Fruit fly (Drosophila melanogaster) whole organism, embryonic: ENCODE data around the gene Ac78C.

Experiments used
- Atf-2 ChIP-seq: fragments of 200-800 bp; sonication (Bioruptor generic); optimal IDR thresholded peaks from 2 replicates; lab custom pipeline; 2016; ENCODE audit warnings: missing biosample characterization, missing genetic modification characterization
- Atf3 ChIP-seq: fragments of 200-800 bp; sonication (Bioruptor generic); optimal IDR thresholded peaks from 3 replicates; lab custom pipeline; 2016; ENCODE audit warnings: missing biosample characterization, missing genetic modification characterization
- B-H2 ChIP-seq: fragments of 200-800 bp; sonication (Bioruptor generic); optimal IDR thresholded peaks from 2 replicates; lab custom pipeline; 2018; ENCODE audit warnings: missing biosample characterization, mild to moderate bottlenecking, missing genetic modification characterization
- Blimp-1 ChIP-seq: fragments of 200-800 bp; sonication (Bioruptor generic); optimal IDR thresholded peaks from 3 replicates; lab custom pipeline; 2018; ENCODE audit warnings: missing biosample characterization, missing genetic modification characterization, mild to moderate bottlenecking, moderate library complexity, missing genetic modification reagents
- CG10274 ChIP-seq: fragments of 200-800 bp; sonication (Bioruptor generic); optimal IDR thresholded peaks from 3 replicates; lab custom pipeline; 2017; ENCODE audit warnings: missing biosample characterization, mild to moderate bottlenecking, missing genetic modification characterization
- CG10321 ChIP-seq: fragments of 200-800 bp; sonication (Bioruptor generic); IDR thresholded peaks from 2 replicates; pipeline ENCODE4 v1.3.6; 2022; ENCODE audit warnings: missing biosample characterization, missing genetic modification characterization
- CG10543 ChIP-seq: fragments of 200-800 bp; sonication (Bioruptor generic); optimal IDR thresholded peaks from 3 replicates; lab custom pipeline; 2017; ENCODE audit warnings: missing biosample characterization, mild to moderate bottlenecking, missing genetic modification characterization, moderate library complexity
- CG11504 ChIP-seq: fragments of 200-800 bp; sonication (Bioruptor generic); optimal IDR thresholded peaks from 3 replicates; lab custom pipeline; 2019; ENCODE audit warnings: missing biosample characterization, mild to moderate bottlenecking, missing genetic modification characterization, moderate library complexity
- CG14965 ChIP-seq: fragments of 200-800 bp; sonication (Bioruptor generic); optimal IDR thresholded peaks from 2 replicates; lab custom pipeline; 2016; ENCODE audit warnings: missing biosample characterization, missing genetic modification characterization, borderline replicate concordance
- CG1647 ChIP-seq: fragments of 200-800 bp; sonication (Bioruptor generic); optimal IDR thresholded peaks from 3 replicates; lab custom pipeline; 2016; ENCODE audit warnings: missing biosample characterization, missing genetic modification characterization
- CG1792 ChIP-seq: fragments of 200-800 bp; sonication (Bioruptor generic); optimal IDR thresholded peaks from 2 replicates; lab custom pipeline; 2016; ENCODE audit warnings: missing biosample characterization, missing genetic modification characterization
- CG31224 ChIP-seq: fragments of 200-800 bp; sonication (Bioruptor generic); IDR thresholded peaks from 2 replicates; pipeline ENCODE4 v1.3.6; 2022; ENCODE audit warnings: missing biosample characterization, missing genetic modification characterization
- CG34422 ChIP-seq: fragments of 200-800 bp; sonication (Bioruptor generic); IDR thresholded peaks from 3 replicates; pipeline ENCODE4 v1.3.6; 2022; ENCODE audit warnings: missing biosample characterization, missing genetic modification characterization
- CG4617 ChIP-seq: fragments of 200-800 bp; sonication (Bioruptor generic); optimal IDR thresholded peaks from 3 replicates; lab custom pipeline; 2016; ENCODE audit warnings: missing biosample characterization, missing genetic modification characterization, borderline replicate concordance
- CG4730 ChIP-seq: fragments of 200-800 bp; sonication (Bioruptor generic); IDR thresholded peaks from 2 replicates; pipeline ENCODE4 v1.3.6; 2022; ENCODE audit warnings: missing biosample characterization, missing genetic modification characterization
- CG4854 ChIP-seq: fragments of 200-800 bp; sonication (Bioruptor generic); optimal IDR thresholded peaks from 2 replicates; lab custom pipeline; 2016; ENCODE audit warnings: missing biosample characterization, missing genetic modification characterization, inconsistent platforms
- CG5953 ChIP-seq: fragments of 200-800 bp; sonication (Bioruptor generic); IDR thresholded peaks from 2 replicates; pipeline ENCODE4 v1.3.6; 2022; ENCODE audit warnings: missing biosample characterization, missing genetic modification characterization
- CG6254 ChIP-seq: fragments of 200-800 bp; sonication (Bioruptor generic); optimal IDR thresholded peaks from 3 replicates; lab custom pipeline; 2017; ENCODE audit warnings: mild to moderate bottlenecking, missing biosample characterization, missing genetic modification reagents, missing genetic modification characterization
- CG7839 ChIP-seq: fragments of 200-800 bp; sonication (Bioruptor generic); optimal IDR thresholded peaks from 3 replicates; lab custom pipeline; 2018; ENCODE audit warnings: missing biosample characterization, mild to moderate bottlenecking, missing genetic modification characterization, moderate library complexity
- CG8290 ChIP-seq, 3 experiments: fragments of 200-800 bp; sonication (Bioruptor generic); optimal IDR thresholded peaks; 2 replicates each; lab custom pipeline; 2016 to 2019; ENCODE audit warnings: missing biosample characterization in 3 of 3, missing genetic modification characterization in 3 of 3, mild to moderate bottlenecking in 2 of 3, moderate library complexity in 1 of 3
- CG8388 ChIP-seq: fragments of 200-800 bp; sonication (Bioruptor generic); optimal IDR thresholded peaks from 2 replicates; lab custom pipeline; 2019; ENCODE audit warnings: missing biosample characterization, mild to moderate bottlenecking, missing genetic modification characterization, moderate library complexity
- CG8944 ChIP-seq: fragments of 200-800 bp; sonication (Bioruptor generic); optimal IDR thresholded peaks from 3 replicates; lab custom pipeline; 2016; ENCODE audit warnings: missing biosample characterization, missing genetic modification characterization
- CG9215 ChIP-seq: fragments of 200-800 bp; sonication (Bioruptor generic); IDR thresholded peaks from 2 replicates; pipeline ENCODE4 v1.3.6; 2022; ENCODE audit warnings: missing biosample characterization, missing genetic modification characterization
- Dfd ChIP-seq, 2 experiments: fragments of >200 bp; optimal IDR thresholded peaks; 2 replicates each; lab custom pipeline; 2017; ENCODE audit warnings: missing biosample characterization in 2 of 2, missing genetic modification characterization in 2 of 2
- Dref ChIP-seq: fragments of 200-800 bp; sonication (Bioruptor generic); IDR thresholded peaks from 2 replicates; pipeline ENCODE4 v1.3.6; 2022; ENCODE audit warnings: missing biosample characterization, missing genetic modification characterization
- HLHmδ ChIP-seq: fragments of 200-800 bp; sonication (Bioruptor generic); optimal IDR thresholded peaks from 2 replicates; lab custom pipeline; 2018; ENCODE audit warnings: missing biosample characterization, mild to moderate bottlenecking, missing genetic modification characterization, moderate library complexity
- HmgD ChIP-seq: fragments of 200-800 bp; sonication (Bioruptor generic); optimal IDR thresholded peaks from 3 replicates; lab custom pipeline; 2016; ENCODE audit warnings: missing biosample characterization, missing genetic modification characterization
- NFAT ChIP-seq: fragments of 200-800 bp; sonication (Bioruptor generic); IDR thresholded peaks from 2 replicates; pipeline ENCODE4 v1.3.6; 2022; ENCODE audit warnings: missing biosample characterization, missing genetic modification characterization
- Nf-YA ChIP-seq: fragments of 200-800 bp; sonication (Bioruptor generic); IDR thresholded peaks from 2 replicates; pipeline ENCODE4 v1.3.6; 2022; ENCODE audit warnings: missing biosample characterization, missing genetic modification characterization
- Sry-β ChIP-seq: fragments of 200-800 bp; sonication (Bioruptor generic); optimal IDR thresholded peaks from 2 replicates; lab custom pipeline; 2018; ENCODE audit warnings: missing biosample characterization, mild to moderate bottlenecking, missing genetic modification characterization, moderate library complexity
- ase ChIP-seq: fragments of 200-800 bp; sonication (Bioruptor generic); IDR thresholded peaks from 3 replicates; pipeline ENCODE4 v1.3.6; 2022; ENCODE audit warnings: missing biosample characterization, missing genetic modification characterization
- ato ChIP-seq: fragments of 200-800 bp; sonication (Bioruptor generic); IDR thresholded peaks from 2 replicates; pipeline ENCODE4 v1.3.6; 2022; ENCODE audit warnings: missing biosample characterization, missing genetic modification characterization; ENCODE audit not compliant: partially characterized antibody
- bigmax ChIP-seq: fragments of 200-800 bp; sonication (Bioruptor generic); optimal IDR thresholded peaks from 2 replicates; lab custom pipeline; 2018; ENCODE audit warnings: missing biosample characterization, mild to moderate bottlenecking, missing genetic modification characterization
- cato ChIP-seq: fragments of 200-800 bp; sonication (Bioruptor generic); optimal IDR thresholded peaks from 2 replicates; lab custom pipeline; 2016; ENCODE audit warnings: missing biosample characterization, missing genetic modification characterization, borderline replicate concordance
- chn ChIP-seq: fragments of 200-800 bp; sonication (Bioruptor generic); optimal IDR thresholded peaks from 2 replicates; lab custom pipeline; 2016; ENCODE audit warnings: missing biosample characterization, missing genetic modification characterization
- ci ChIP-seq: fragments of 200-800 bp; sonication (Bioruptor generic); IDR thresholded peaks from 3 replicates; pipeline ENCODE4 v1.3.6; 2022; ENCODE audit warnings: missing biosample characterization, missing genetic modification characterization
- crol ChIP-seq: fragments of 200-800 bp; sonication (Bioruptor generic); IDR thresholded peaks from 2 replicates; pipeline ENCODE4 v1.3.6; 2022; ENCODE audit warnings: missing biosample characterization, missing genetic modification characterization
- dmrt11E ChIP-seq: fragments of 200-800 bp; sonication (Bioruptor generic); optimal IDR thresholded peaks from 3 replicates; lab custom pipeline; 2018; ENCODE audit warnings: missing biosample characterization, mild to moderate bottlenecking, missing genetic modification characterization, moderate library complexity
- emc ChIP-seq: fragments of 200-800 bp; sonication (Bioruptor generic); optimal IDR thresholded peaks from 2 replicates; lab custom pipeline; 2016; ENCODE audit warnings: missing biosample characterization, missing genetic modification characterization
- gcm ChIP-seq: fragments of 200-800 bp; sonication (Bioruptor generic); optimal IDR thresholded peaks from 2 replicates; lab custom pipeline; 2019; ENCODE audit warnings: missing biosample characterization, mild to moderate bottlenecking, missing genetic modification characterization, moderate library complexity
- gfzf ChIP-seq: fragments of 200-800 bp; sonication (Bioruptor generic); optimal IDR thresholded peaks from 2 replicates; lab custom pipeline; 2016; ENCODE audit warnings: missing biosample characterization, mild to moderate bottlenecking, missing genetic modification characterization, moderate library complexity
- gsb ChIP-seq: fragments of 200-800 bp; sonication (Bioruptor generic); IDR thresholded peaks from 2 replicates; pipeline ENCODE4 v1.3.6; 2022; ENCODE audit warnings: missing biosample characterization, missing genetic modification characterization
- ham ChIP-seq: fragments of 200-800 bp; sonication (Bioruptor generic); IDR thresholded peaks from 2 replicates; pipeline ENCODE4 v1.3.6; 2022; ENCODE audit warnings: missing biosample characterization, missing genetic modification characterization
- hbn ChIP-seq: fragments of 200-800 bp; sonication (Bioruptor generic); IDR thresholded peaks from 2 replicates; pipeline ENCODE4 v1.3.6; 2022; ENCODE audit warnings: missing biosample characterization, missing genetic modification characterization; ENCODE audit not compliant: partially characterized antibody
- lab ChIP-seq: fragments of 200-800 bp; sonication (Bioruptor generic); optimal IDR thresholded peaks from 3 replicates; lab custom pipeline; 2017; ENCODE audit warnings: missing biosample characterization, missing genetic modification characterization, mild to moderate bottlenecking, moderate library complexity, missing genetic modification reagents
- mirr ChIP-seq: fragments of 200-800 bp; sonication (Bioruptor generic); optimal IDR thresholded peaks from 3 replicates; lab custom pipeline; 2018; ENCODE audit warnings: missing biosample characterization, mild to moderate bottlenecking, missing genetic modification characterization
- nerfin-2 ChIP-seq: fragments of 200-800 bp; sonication (Bioruptor generic); IDR thresholded peaks from 2 replicates; pipeline ENCODE4 v1.3.6; 2022; ENCODE audit warnings: missing biosample characterization, missing genetic modification characterization; ENCODE audit not compliant: partially characterized antibody
- sima ChIP-seq: fragments of 200-800 bp; sonication (Bioruptor generic); optimal IDR thresholded peaks from 2 replicates; lab custom pipeline; 2016; ENCODE audit warnings: missing biosample characterization, missing genetic modification characterization
- so ChIP-seq: fragments of 200-800 bp; sonication (Bioruptor generic); IDR thresholded peaks from 3 replicates; pipeline ENCODE4 v1.3.6; 2022; ENCODE audit warnings: missing biosample characterization, missing genetic modification characterization
- tgo ChIP-seq: fragments of 200-800 bp; sonication (Bioruptor generic); IDR thresholded peaks from 3 replicates; pipeline ENCODE4 v1.3.6; 2022; ENCODE audit warnings: missing biosample characterization, missing genetic modification characterization
- zf30C ChIP-seq: fragments of 200-800 bp; sonication (Bioruptor generic); optimal IDR thresholded peaks from 3 replicates; lab custom pipeline; 2018; ENCODE audit warnings: missing biosample characterization, mild to moderate bottlenecking, missing genetic modification characterization

The Ac78C gene

dm6 chr3L:21131427-21131826 lies 40.3 kb downstream of the Ac78C start, which contains the start of gene ICA69 (continued):
- TF ChIP-seq CG1647 (GFP tag; lab: Kevin White, UChicago): no peak
- TF ChIP-seq CG8388: no peak
- TF ChIP-seq CG10321 (GFP tag; lab: Robert Waterston, UW): no peak
- TF ChIP-seq CG14965: no peak
- TF ChIP-seq Blimp-1: no peak
- TF ChIP-seq hbn (GFP tag; lab: Robert Waterston, UW): no peak
- no peak for TF ChIP-seq so (GFP tag; lab: Robert Waterston, UW)
- TF ChIP-seq HmgD (GFP tag; lab: Kevin White, UChicago): no peak
- no peak for TF ChIP-seq CG9215 (GFP tag; lab: Robert Waterston, UW)
- TF ChIP-seq CG10274 (GFP tag; lab: Kevin White, UChicago): no peak
- TF ChIP-seq CG6254 (GFP tag; lab: Kevin White, UChicago): no peak
- TF ChIP-seq zf30C (GFP tag; lab: Kevin White, UChicago): no peak
- TF ChIP-seq CG5953 (GFP tag; lab: Robert Waterston, UW): no peak
- TF ChIP-seq gfzf (GFP tag; lab: Kevin White, UChicago): peak; percentile 78
- TF ChIP-seq sima: no peak
- no peak for TF ChIP-seq B-H2 (GFP tag; lab: Kevin White, UChicago)
- no peak for TF ChIP-seq CG10543 (GFP tag; lab: Kevin White, UChicago)
- no peak for TF ChIP-seq dmrt11E
- TF ChIP-seq CG4617: no peak
- no peak for TF ChIP-seq mirr (GFP tag; lab: Kevin White, UChicago)
- no peak for TF ChIP-seq CG8290 (GFP tag; optimal IDR thresholded peaks at IDR 0.05; lab: Kevin White, UChicago)
- no peak for TF ChIP-seq CG8290 (tag; optimal IDR thresholded peaks at IDR 0.05; lab: Kevin White, UChicago)
- TF ChIP-seq Nf-YA (GFP tag; lab: Robert Waterston, UW): no peak
- no peak for TF ChIP-seq emc
- no peak for TF ChIP-seq CG4730 (GFP tag; lab: Robert Waterston, UW)
- no peak for TF ChIP-seq cato (GFP tag; lab: Kevin White, UChicago)
- TF ChIP-seq bigmax: no peak
- TF ChIP-seq CG4854: no peak
- TF ChIP-seq ato (GFP tag; lab: Robert Waterston, UW): no peak
- no peak for TF ChIP-seq tgo (GFP tag; lab: Robert Waterston, UW)
- TF ChIP-seq Dfd (GFP tag; optimal IDR thresholded peaks at IDR 0.05; lab: Kevin White, UChicago): no peak
- no peak for TF ChIP-seq gsb (GFP tag; lab: Robert Waterston, UW)
- no peak for TF ChIP-seq NFAT (GFP tag; lab: Robert Waterston, UW)
- no peak for TF ChIP-seq HLHmδ
- no peak for TF ChIP-seq gcm (GFP tag; lab: Kevin White, UChicago)
- no peak for TF ChIP-seq ham
- peak; percentile 41 for TF ChIP-seq Dref (GFP tag; lab: Robert Waterston, UW)
- TF ChIP-seq Sry-β (GFP tag; lab: Kevin White, UChicago): no peak
- TF ChIP-seq CG31224 (GFP tag; lab: Robert Waterston, UW): no peak
- TF ChIP-seq CG34422 (GFP tag; lab: Robert Waterston, UW): no peak
- TF ChIP-seq nerfin-2: no peak
- TF ChIP-seq CG7839: no peak
- TF ChIP-seq Atf3 (GFP tag; lab: Kevin White, UChicago): no peak
- peak; percentile 87 for TF ChIP-seq chn
- no peak for TF ChIP-seq CG8944 (GFP tag; lab: Kevin White, UChicago)
- no peak for TF ChIP-seq CG11504 (tag; lab: Kevin White, UChicago)
- TF ChIP-seq CG1792 (GFP tag; lab: Kevin White, UChicago): no peak
- no peak for TF ChIP-seq Atf-2
- TF ChIP-seq ase: no peak
- TF ChIP-seq crol (GFP tag; lab: Robert Waterston, UW): peak; percentile 26; the same call in 1 of the 2 replicates
- TF ChIP-seq ci: no peak
- no peak for TF ChIP-seq lab
